Worm (Caenorhabditis elegans) whole organism, late embryonic: ENCODE data around the gene F55B11.7.
"Not testable (repeated sequence)": the region's sequence is repeated elsewhere in the genome, so short reads cannot be mapped to it uniquely, and the experiment has no call there.

ENCODE experiments used
- K02D7.2 ChIP-seq: sonication (generic microtip); optimal IDR thresholded peaks from 2 replicates; lab custom pipeline; 2017; ENCODE audit warnings: mild to moderate bottlenecking, missing genetic modification characterization, missing compliant biosample characterization
- ceh-31 ChIP-seq: sonication (generic microtip); optimal IDR thresholded peaks from 2 replicates; lab custom pipeline; 2016; ENCODE audit warnings: missing genetic modification characterization, missing compliant biosample characterization
- lim-6 ChIP-seq: sonication (generic microtip); optimal IDR thresholded peaks from 2 replicates; lab custom pipeline; 2016; ENCODE audit warnings: missing genetic modification characterization, missing compliant biosample characterization
- madf-2 ChIP-seq: sonication (generic microtip); optimal IDR thresholded peaks from 2 replicates; lab custom pipeline; 2017; ENCODE audit warnings: missing genetic modification characterization, missing compliant biosample characterization
- nhr-11 ChIP-seq: fragments of 150-350 bp; optimal IDR thresholded peaks from 2 replicates; lab custom pipeline; 2014; ENCODE audit warnings: missing biosample characterization, missing genetic modification characterization
- pag-3 ChIP-seq: sonication (generic microtip); optimal IDR thresholded peaks from 2 replicates; lab custom pipeline; 2016; ENCODE audit warnings: missing compliant biosample characterization, missing genetic modification characterization, borderline replicate concordance
- pax-1 ChIP-seq: fragments of 150-350 bp; optimal IDR thresholded peaks from 2 replicates; lab custom pipeline; 2014; ENCODE audit warnings: missing biosample characterization, missing genetic modification characterization
- pha-2 ChIP-seq: sonication (generic microtip); optimal IDR thresholded peaks from 2 replicates; lab custom pipeline; 2017; ENCODE audit warnings: mild to moderate bottlenecking, missing genetic modification characterization, missing compliant biosample characterization
- pqm-1 ChIP-seq: sonication (generic microtip); optimal IDR thresholded peaks from 2 replicates; lab custom pipeline; 2016; ENCODE audit warnings: missing genetic modification characterization, missing compliant biosample characterization
- pros-1 ChIP-seq: fragments of 150-350 bp; optimal IDR thresholded peaks from 2 replicates; lab custom pipeline; 2014; ENCODE audit warnings: missing biosample characterization, missing genetic modification reagents, missing genetic modification characterization

DNA sequence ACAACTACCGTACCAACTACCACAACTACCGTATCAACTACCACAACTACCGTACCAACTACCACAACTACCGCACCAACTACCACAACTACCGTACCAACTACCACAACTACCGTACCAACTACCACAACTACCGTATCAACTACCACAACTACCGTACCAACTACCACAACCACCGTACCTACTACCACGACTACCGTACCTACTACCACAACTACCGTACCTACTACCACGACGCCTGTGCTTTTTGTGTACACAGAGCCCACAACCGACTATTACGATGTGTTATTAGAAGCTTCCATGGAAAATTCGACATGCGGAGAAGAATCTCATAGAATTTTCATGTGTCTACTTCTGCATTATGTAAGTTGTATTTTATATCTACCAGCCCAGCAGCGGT lies 5.6 kb upstream of the F55B11.7 start, which contains the start of gene F55B11.5:
- not testable (repeated sequence) for TF ChIP-seq madf-2 (tag; lab: Kevin White, UChicago); lim-6 (tag; lab: Kevin White, UChicago); pax-1; pag-3; nhr-11 (tag; lab: Kevin White, UChicago); pha-2; pros-1; ceh-31 (tag; lab: Kevin White, UChicago); K02D7.2 (tag; lab: Kevin White, UChicago); pqm-1 (tag; lab: Kevin White, UChicago)
